Worm (Caenorhabditis elegans) whole organism, L1 larva: ENCODE results near the gene ceh-57.

Experiments used
- alr-1 ChIP-seq: fragments of 200-800 bp; sonication (Bioruptor generic); optimal IDR thresholded peaks from 2 replicates; lab custom pipeline; 2018; ENCODE audit warnings: borderline replicate concordance, mild to moderate bottlenecking, missing genetic modification characterization, missing compliant biosample characterization
- ceh-63 ChIP-seq: fragments of 200-800 bp; sonication (Bioruptor generic); optimal IDR thresholded peaks from 2 replicates; lab custom pipeline; 2018; ENCODE audit warnings: mild to moderate bottlenecking, missing genetic modification characterization, missing compliant biosample characterization
- egl-27 ChIP-seq, 2 experiments: fragments of 150-350 bp in 1 of 2; sonication (generic microtip); optimal IDR thresholded peaks; 3 replicates each; lab custom pipeline; 2017 to 2018; ENCODE audit warnings: missing biosample characterization in 2 of 2, missing genetic modification characterization in 2 of 2, missing genetic modification reagents in 2 of 2
- elt-3 ChIP-seq, 6 experiments: fragments of 150-350 bp in 1 of 6; sonication (generic microtip); optimal IDR thresholded peaks; 2 replicates each; lab custom pipeline; 2017 to 2018; ENCODE audit warnings: missing biosample characterization in 6 of 6, missing genetic modification characterization in 6 of 6, inconsistent platforms in 1 of 6
- fkh-8 ChIP-seq: sonication (generic microtip); optimal IDR thresholded peaks from 2 replicates; lab custom pipeline; 2016; ENCODE audit warnings: mild to moderate bottlenecking, missing genetic modification characterization, missing compliant biosample characterization
- lsy-2 ChIP-seq, 2 experiments: fragments of 150-350 bp; optimal IDR thresholded peaks; 2 replicates each; lab custom pipeline; 2014; ENCODE audit warnings: missing biosample characterization in 2 of 2, missing genetic modification characterization in 2 of 2
- mdl-1 ChIP-seq, 2 experiments: fragments of 150-350 bp; optimal IDR thresholded peaks; 2 replicates each; lab custom pipeline; 2014 to 2017; ENCODE audit warnings: missing biosample characterization in 2 of 2, missing genetic modification characterization in 2 of 2, inconsistent platforms in 1 of 2
- pag-3 ChIP-seq: sonication (generic microtip); optimal IDR thresholded peaks from 2 replicates; lab custom pipeline; 2017; ENCODE audit warnings: missing genetic modification characterization, mild to moderate bottlenecking, missing compliant biosample characterization, antibody characterized with exemption, borderline replicate concordance; ENCODE audit not compliant: insufficient read depth
- pax-3 ChIP-seq: fragments of 200-800 bp; sonication (Bioruptor generic); optimal IDR thresholded peaks from 2 replicates; lab custom pipeline; 2018; ENCODE audit warnings: mild to moderate bottlenecking, missing genetic modification characterization, moderate library complexity, missing compliant biosample characterization
- unc-130 ChIP-seq: fragments of 150-350 bp; optimal IDR thresholded peaks from 2 replicates; lab custom pipeline; 2017; ENCODE audit warnings: missing biosample characterization, missing genetic modification characterization, inconsistent platforms

DNA sequence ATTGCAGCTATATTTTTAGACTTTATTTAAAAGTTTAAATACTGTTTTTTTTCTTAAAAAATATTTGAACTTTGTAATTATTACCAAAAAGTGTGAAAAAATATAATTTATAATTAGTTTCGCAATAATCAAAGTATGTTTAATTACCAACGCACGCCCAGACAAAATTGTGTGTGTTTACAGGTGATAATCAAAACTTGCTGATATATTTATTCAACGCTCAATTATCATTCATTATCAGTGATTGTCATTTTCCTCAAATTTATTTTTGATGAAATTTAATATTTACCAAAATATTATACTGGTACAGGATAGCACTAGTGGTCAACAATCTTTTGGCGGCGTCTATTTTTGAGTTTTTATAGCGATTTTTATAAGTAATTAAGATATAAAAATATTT, 5.9 kb upstream of the ceh-57 start:
- no peak for TF ChIP-seq ceh-63 (GFP tag; lab: Kevin White, UChicago)
- TF ChIP-seq alr-1 (tag; lab: Kevin White, UChicago) = no peak
- no peak for TF ChIP-seq unc-130 (tag; lab: Kevin White, UChicago)
- TF ChIP-seq pax-3 = no peak
- TF ChIP-seq elt-3 (tag; optimal IDR thresholded peaks at IDR 0.05; lab: Kevin White, UChicago) = no peak
- no peak for TF ChIP-seq mdl-1 (tag; optimal IDR thresholded peaks at IDR 0.05; lab: Kevin White, UChicago)
- TF ChIP-seq pag-3 (tag; lab: Kevin White, UChicago) = no peak
- no peak for TF ChIP-seq fkh-8 (tag; lab: Kevin White, UChicago)
- no peak for TF ChIP-seq egl-27 (tag; optimal IDR thresholded peaks at IDR 0.05; lab: Kevin White, UChicago)
- no peak for TF ChIP-seq lsy-2 (tag; optimal IDR thresholded peaks at IDR 0.05; lab: Kevin White, UChicago)
